Comparison of ENCODE assay signal across 4 fruit fly cellular contexts in the genomic region with DNA sequence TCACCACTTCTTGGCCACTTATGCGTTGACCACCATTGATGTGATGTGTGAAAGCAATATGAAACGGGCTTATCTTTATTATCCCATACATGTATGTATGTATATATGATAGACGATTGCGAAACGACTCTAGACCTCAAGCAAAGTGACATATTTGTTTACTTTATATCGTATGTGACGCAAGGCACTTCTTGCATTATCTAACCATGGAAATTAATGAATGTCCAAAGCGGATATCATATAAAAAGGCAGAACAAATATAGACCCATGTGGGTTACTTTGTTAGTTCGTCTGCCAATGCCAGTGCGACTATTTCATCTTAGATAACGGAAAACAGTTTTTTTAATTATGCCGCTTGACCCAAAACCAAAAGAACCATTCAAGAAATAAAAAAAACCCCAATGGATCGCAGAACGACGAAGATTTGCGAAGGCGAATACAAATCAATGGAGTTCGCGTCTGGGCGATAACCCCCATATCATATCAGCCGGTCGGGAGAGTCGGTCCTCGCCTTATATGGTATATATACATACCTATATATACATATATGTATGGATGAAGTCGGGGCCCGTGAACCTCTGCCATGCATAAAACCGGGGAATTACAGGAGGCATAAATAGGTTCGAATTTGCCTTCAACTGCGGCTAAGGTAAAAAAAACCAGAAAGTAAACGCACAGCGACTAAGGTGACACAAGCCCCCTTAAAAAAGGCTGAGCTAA.
A peak's percentile ranks its signal among the peaks of the same experiment; 100 is the strongest.
TF ChIP-seq lines count a peak whose summit lies in the region.

No protein-coding gene starts in this region.

- no peak for TF ChIP-seq CTCF in whole organism, embryonic (GFP tag; optimal IDR thresholded peaks at IDR 0.05; lab: Kevin White, UChicago)

TF ChIP-seq in whole organism, embryonic, 481 proteins besides CTCF, POLR2A, EP300 and RAD21:
- TF ChIP-seq psq (GFP tag; optimal IDR thresholded peaks at IDR 0.05; lab: Kevin White, UChicago) (no peak), CG4707 (GFP tag; optimal IDR thresholded peaks at IDR 0.05; lab: Kevin White, UChicago) (no peak), CG12104 (GFP tag; optimal IDR thresholded peaks at IDR 0.05; lab: Kevin White, UChicago) (no peak), Vsx1 (GFP tag; optimal IDR thresholded peaks at IDR 0.05; lab: Kevin White, UChicago) (no peak), ci (GFP tag; IDR thresholded peaks at IDR 0.05; lab: Robert Waterston, UW) (no peak), Jarid2 (GFP tag; optimal IDR thresholded peaks at IDR 0.05; lab: Kevin White, UChicago) (no peak), GATAe (GFP tag; conservative IDR thresholded peaks at IDR 0.05; lab: Robert Waterston, UW) (no peak), bigmax (GFP tag; optimal IDR thresholded peaks at IDR 0.05; lab: Kevin White, UChicago) (no peak), Dll (GFP tag; IDR thresholded peaks at IDR 0.05; lab: Robert Waterston, UW; ENCODE audit: partially characterized antibody) (no peak), shn (GFP tag; optimal IDR thresholded peaks at IDR 0.05; lab: Kevin White, UChicago) (no peak), CG5180 (GFP tag; optimal IDR thresholded peaks at IDR 0.05; lab: Kevin White, UChicago) (no peak), mirr (GFP tag; optimal IDR thresholded peaks at IDR 0.05; lab: Kevin White, UChicago) (peak; percentile 88), sug (tag; optimal IDR thresholded peaks at IDR 0.05; lab: Kevin White, UChicago) (peak; percentile 42), Pdp1 (GFP tag; optimal IDR thresholded peaks at IDR 0.05; lab: Kevin White, UChicago) (peak in 1 of 2 experiments; percentile 74), CG4360 (GFP tag; IDR thresholded peaks at IDR 0.05; lab: Robert Waterston, UW) (no peak), C15 (GFP tag; IDR thresholded peaks at IDR 0.05; lab: Robert Waterston, UW) (no peak), Elba2 (GFP tag; optimal IDR thresholded peaks at IDR 0.05; lab: Kevin White, UChicago) (no peak), CG17361 (GFP tag; IDR thresholded peaks at IDR 0.05; lab: Robert Waterston, UW) (no peak), CG1529 (GFP tag; optimal IDR thresholded peaks at IDR 0.05; lab: Kevin White, UChicago) (no peak), exex (tag; optimal IDR thresholded peaks at IDR 0.05; lab: Kevin White, UChicago) (peak; percentile 75), jing (GFP tag; optimal IDR thresholded peaks at IDR 0.05; lab: Kevin White, UChicago) (no peak)

TF ChIP-seq in whole organism, prepupa, 60 proteins besides CTCF, POLR2A, EP300 and RAD21:
- TF ChIP-seq svp (GFP tag; lab: Kevin White, UChicago) (peak; percentile 97), Eip78C (GFP tag; lab: Kevin White, UChicago) (peak; percentile 57), pdm3 (GFP tag; optimal IDR thresholded peaks at IDR 0.05; lab: Kevin White, UChicago) (no peak)
TF ChIP-seq in whole organism, prepupa: peak in this region for 2.

TF ChIP-seq in whole organism, pupa, 21 proteins besides CTCF, POLR2A, EP300 and RAD21:
- TF ChIP-seq CG9948 (tag; optimal IDR thresholded peaks at IDR 0.05; lab: Kevin White, UChicago) (no peak), CG4496 (GFP tag; IDR thresholded peaks at IDR 0.05; lab: Robert Waterston, UW) (no peak), EcR (GFP tag; optimal IDR thresholded peaks at IDR 0.05; lab: Kevin White, UChicago) (peak; percentile 70), Pif1B (GFP tag; optimal IDR thresholded peaks at IDR 0.05; lab: Kevin White, UChicago) (no peak)

TF ChIP-seq in whole organism, wandering third instar larva, 38 proteins besides CTCF, POLR2A, EP300 and RAD21:
- TF ChIP-seq dmrt93B (GFP tag; optimal IDR thresholded peaks at IDR 0.05; lab: Kevin White, UChicago) (no peak), Rel (GFP tag; optimal IDR thresholded peaks at IDR 0.05; lab: Kevin White, UChicago) (no peak), Rel (tag; optimal IDR thresholded peaks at IDR 0.05; lab: Kevin White, UChicago) (peak; percentile 98)
TF ChIP-seq in whole organism, wandering third instar larva: peak in this region for 1.
